Worm (Caenorhabditis elegans): ENCODE measurements around the gene Y47D7A.9.

The Y47D7A.9 gene

ce11 chrV:4418116-4418515 lies 5.6 kb downstream of the Y47D7A.9 start, which contains the start of gene Y47D7A.6:
Gene Y47D7A.6, minus strand, starts transcription at chrV:4418216.
- no peak for TF ChIP-seq unc-62 (GFP tag; optimal IDR thresholded peaks at IDR 0.05)

ce11 chrV:4416710-4417109 lies 7.0 kb downstream of the Y47D7A.9 start, which contains the start of gene Y47D7A.18:
Gene Y47D7A.18, minus strand, starts transcription at chrV:4416810.
- no peak for TF ChIP-seq unc-62 (GFP tag; optimal IDR thresholded peaks at IDR 0.05)

ce11 chrV:4414613-4415071 lies 9.1 kb downstream of the Y47D7A.9 start, which contains the start of gene grl-5:
Gene grl-5, minus strand, starts transcription at chrV:4414663.
- no peak for TF ChIP-seq unc-62 (GFP tag; optimal IDR thresholded peaks at IDR 0.05)

ce11 chrV:4411714-4412113 lies 12.0 kb downstream of the Y47D7A.9 start, which contains the start of gene Y47D7A.17:
Gene Y47D7A.17, minus strand, starts transcription at chrV:4411814.
- TF ChIP-seq unc-62 (GFP tag; optimal IDR thresholded peaks at IDR 0.05), result no peak

- no peak for TF ChIP-seq unc-62 (GFP tag; optimal IDR thresholded peaks at IDR 0.05)
These were observed 13.1 kb downstream of the Y47D7A.9 start, which contains the start of gene Y47D7A.3 for ce11 chrV:4410643-4411042. Gene Y47D7A.3, plus strand, starts transcription at chrV:4410943.

- TF ChIP-seq unc-62 (GFP tag; optimal IDR thresholded peaks at IDR 0.05), result no peak
These were observed 16.2 kb downstream of the Y47D7A.9 start, which contains the start of gene nhr-118 for ce11 chrV:4407519-4407918. Gene nhr-118, plus strand, starts transcription at chrV:4407819.

ce11 chrV:4401865-4402264 lies 21.9 kb downstream of the Y47D7A.9 start, which contains the start of gene F13A2.5:
Gene F13A2.5, minus strand, starts transcription at chrV:4401965.
- no peak for TF ChIP-seq unc-62 (GFP tag; optimal IDR thresholded peaks at IDR 0.05)

- no peak for TF ChIP-seq unc-62 (GFP tag; optimal IDR thresholded peaks at IDR 0.05)
These were observed 23.6 kb downstream of the Y47D7A.9 start, which contains the start of gene F13A2.4 for ce11 chrV:4400118-4400517. Gene F13A2.4, minus strand, starts transcription at chrV:4400218.

- no peak for TF ChIP-seq unc-62 (GFP tag; optimal IDR thresholded peaks at IDR 0.05)
These were observed 24.9 kb downstream of the Y47D7A.9 start for ce11 chrV:4398884-4399283.

- no peak for TF ChIP-seq unc-62 (GFP tag; optimal IDR thresholded peaks at IDR 0.05)
These were observed 25.6 kb downstream of the Y47D7A.9 start for ce11 chrV:4398127-4398526.

ce11 chrV:4396257-4396656 lies 27.5 kb downstream of the Y47D7A.9 start, which contains the start of gene F13A2.3:
Gene F13A2.3, minus strand, starts transcription at chrV:4396357.
- TF ChIP-seq unc-62 (GFP tag; optimal IDR thresholded peaks at IDR 0.05), result no peak

ce11 chrV:4387916-4388315 lies 35.8 kb downstream of the Y47D7A.9 start:
- no peak for TF ChIP-seq unc-62 (GFP tag; optimal IDR thresholded peaks at IDR 0.05)

ce11 chrV:4387402-4387801 lies 36.4 kb downstream of the Y47D7A.9 start, which contains the start of gene F13A2.9:
Gene F13A2.9, minus strand, starts transcription at chrV:4387502.
- no peak for TF ChIP-seq unc-62 (GFP tag; optimal IDR thresholded peaks at IDR 0.05)

ce11 chrV:4386173-4386572 lies 37.6 kb downstream of the Y47D7A.9 start, which contains the start of gene F13A2.10:
Gene F13A2.10, minus strand, starts transcription at chrV:4386273.
- TF ChIP-seq unc-62 (GFP tag; optimal IDR thresholded peaks at IDR 0.05), result no peak

ce11 chrV:4384482-4384881 lies 39.3 kb downstream of the Y47D7A.9 start, which contains the start of gene F13A2.2:
Gene F13A2.2, minus strand, starts transcription at chrV:4384582.
- TF ChIP-seq unc-62 (GFP tag; optimal IDR thresholded peaks at IDR 0.05), result no peak

- no peak for TF ChIP-seq unc-62 (GFP tag; optimal IDR thresholded peaks at IDR 0.05)
These were observed 41.5 kb downstream of the Y47D7A.9 start, which contains the start of gene F13A2.1 for ce11 chrV:4382298-4382697. Gene F13A2.1, minus strand, starts transcription at chrV:4382398.

- TF ChIP-seq unc-62 (GFP tag; optimal IDR thresholded peaks at IDR 0.05), result no peak
These were observed 46.1 kb downstream of the Y47D7A.9 start, which contains the start of gene F32D1.8 for ce11 chrV:4377622-4378021. Gene F32D1.8, minus strand, starts transcription at chrV:4377722.

All from whole organism, dauer.